Fruit fly (Drosophila melanogaster) whole organism, wandering third instar larva: Measurements from ENCODE around the gene CG9297.

Experiments
- CG9705 ChIP-seq: fragments of 200-800 bp; sonication (Bioruptor generic); optimal IDR thresholded peaks from 2 replicates; lab custom pipeline; 2018; ENCODE audit warnings: missing biosample characterization, mild to moderate bottlenecking, missing genetic modification characterization
- Dif ChIP-seq: fragments of 200-275, 200-300 bp; sonication (Bioruptor generic); optimal IDR thresholded peaks from 2 replicates; lab custom pipeline; 2018; ENCODE audit warnings: missing biosample characterization, missing genetic modification characterization; ENCODE audit not compliant: partially characterized antibody
- Jra ChIP-seq: sonication (Bioruptor generic); optimal IDR thresholded peaks from 2 replicates; lab custom pipeline; 2016; ENCODE audit warnings: missing biosample characterization, missing genetic modification characterization
- Rel ChIP-seq, 2 experiments: fragments of 200-800 bp; sonication (Bioruptor generic) in 1 of 2; optimal IDR thresholded peaks; 2 replicates in 1 of 2; 3 replicates in 1 of 2; lab custom pipeline; 2016 to 2019; ENCODE audit warnings: mild to moderate bottlenecking in 2 of 2, missing biosample characterization in 2 of 2, missing genetic modification characterization in 2 of 2, moderate library complexity in 1 of 2
- Sp1 ChIP-seq: fragments of 200-800 bp; sonication (Bioruptor generic); optimal IDR thresholded peaks from 3 replicates; lab custom pipeline; 2019; ENCODE audit warnings: missing biosample characterization, mild to moderate bottlenecking, missing genetic modification characterization, moderate library complexity
- dl ChIP-seq, 2 experiments: fragments of 175-275, 200-275 bp in 1 of 2; fragments of 200-275 bp in 1 of 2; sonication (Bioruptor generic); optimal IDR thresholded peaks; lab custom pipeline; 2018; ENCODE audit warnings: mild to moderate bottlenecking in 2 of 2, missing biosample characterization in 2 of 2, missing genetic modification characterization in 2 of 2, moderate library complexity in 2 of 2; ENCODE audit not compliant: partially characterized antibody in 2 of 2, insufficient read depth in 1 of 2
- h ChIP-seq: fragments of 200-800 bp; sonication (Bioruptor generic); optimal IDR thresholded peaks from 3 replicates; lab custom pipeline; 2016; ENCODE audit warnings: missing biosample characterization, mild to moderate bottlenecking, missing genetic modification characterization
- lola ChIP-seq: fragments of >200 bp; optimal IDR thresholded peaks from 2 replicates; lab custom pipeline; 2017; ENCODE audit warnings: missing biosample characterization, missing genetic modification characterization
- psq ChIP-seq: fragments of 200-800 bp; sonication (Bioruptor generic); optimal IDR thresholded peaks from 3 replicates; lab custom pipeline; 2017; ENCODE audit warnings: missing biosample characterization, mild to moderate bottlenecking, missing genetic modification characterization, moderate library complexity
- sage ChIP-seq: fragments of 200-800 bp; sonication (Bioruptor generic); optimal IDR thresholded peaks from 2 replicates; lab custom pipeline; 2016; ENCODE audit warnings: missing biosample characterization, mild to moderate bottlenecking, missing genetic modification characterization

The CG9297 gene

DNA sequence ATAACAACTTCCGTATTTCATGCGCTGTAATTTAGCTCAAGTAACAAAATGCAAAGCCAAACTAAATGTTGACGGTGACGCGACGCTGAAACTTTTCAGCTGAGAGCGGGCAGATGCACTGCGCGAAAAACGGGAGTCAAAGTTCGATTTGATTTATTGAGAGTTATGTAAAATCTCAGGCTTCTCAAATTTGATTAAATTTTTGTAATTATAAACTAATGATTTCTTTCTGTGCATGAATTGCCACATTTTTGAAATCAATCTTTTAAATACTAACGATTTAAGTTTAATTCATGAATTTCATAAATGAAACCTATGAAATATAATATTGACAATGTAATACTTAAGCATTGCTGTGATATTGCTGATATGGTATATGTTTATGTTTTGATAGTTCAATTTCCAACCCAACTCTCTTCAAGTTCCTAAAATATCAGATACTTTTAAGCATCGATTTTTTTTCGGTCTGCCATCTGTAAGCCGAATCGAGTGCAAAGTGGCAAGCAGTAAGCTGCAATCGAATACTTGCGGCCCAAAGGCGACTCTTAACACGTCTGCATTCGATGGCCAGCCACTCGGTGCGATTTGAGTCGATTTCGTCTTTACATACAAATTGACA, 51.4 kb downstream of the CG9297 start:
- no peak for TF ChIP-seq Jra
- no peak for TF ChIP-seq h (GFP tag; lab: Kevin White, UChicago)
- no peak for TF ChIP-seq Sp1
- TF ChIP-seq lola (GFP tag; lab: Kevin White, UChicago), result no peak

DNA sequence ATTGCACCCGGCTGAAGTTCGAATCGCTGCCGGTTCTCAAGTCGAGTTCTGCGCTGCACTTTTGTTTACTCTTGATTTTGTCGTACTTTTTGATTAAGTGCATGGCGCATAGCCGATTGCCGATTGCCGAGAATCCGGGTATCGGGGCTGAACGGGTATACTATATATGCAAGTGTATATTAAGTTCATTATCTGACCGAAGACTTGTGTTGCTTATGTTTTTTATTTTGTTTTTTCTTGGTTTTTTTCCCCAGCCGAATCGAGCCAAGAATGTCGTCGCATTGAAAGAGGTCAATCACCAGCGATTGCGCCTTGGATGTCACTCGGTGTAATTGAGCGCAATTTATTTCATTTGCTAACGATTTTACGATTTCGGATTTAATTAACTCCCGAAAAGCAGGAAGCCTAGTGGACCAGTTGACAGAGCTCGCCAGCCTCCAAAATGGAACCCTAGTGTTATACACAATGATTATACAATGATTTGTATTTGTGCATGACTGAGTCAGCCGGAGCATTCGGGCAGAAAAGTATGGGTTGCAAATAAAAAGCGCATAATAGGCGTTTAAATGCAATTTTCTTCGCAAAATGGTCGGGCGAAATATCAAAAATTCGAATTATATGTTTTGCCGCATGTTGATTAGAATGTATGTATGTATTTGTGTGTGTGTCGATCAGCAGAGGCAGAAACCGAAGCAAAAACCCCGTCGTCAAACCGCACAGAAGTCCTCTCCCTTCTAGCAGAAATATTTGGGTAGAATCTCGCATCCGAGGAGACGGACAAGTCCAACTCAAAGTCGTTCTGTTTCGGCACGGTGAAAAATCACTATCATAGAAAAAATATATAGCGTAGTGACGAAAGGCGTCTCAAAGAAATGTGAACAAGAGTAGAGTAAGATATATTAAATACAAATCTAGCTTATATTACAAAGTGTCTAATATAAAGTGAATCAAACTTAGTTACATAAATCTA, 56.9 kb downstream of the CG9297 start, which contains the start of gene Mst87F:
Gene Mst87F (minus strand): TSS at position 56 of the 970 bp plus-strand sequence.
- TF ChIP-seq Dif (GFP tag; lab: Kevin White, UChicago) (no peak), CG9705 (GFP tag; lab: Kevin White, UChicago) (no peak), Jra (no peak), Rel (GFP tag; optimal IDR thresholded peaks at IDR 0.05; lab: Kevin White, UChicago) (no peak), Rel (tag; optimal IDR thresholded peaks at IDR 0.05; lab: Kevin White, UChicago) (peak; percentile 29), Sp1 (no peak), psq (GFP tag; lab: Kevin White, UChicago) (no peak), dl (GFP tag; optimal IDR thresholded peaks at IDR 0.05; lab: Kevin White, UChicago; ENCODE audit: insufficient read depth in 1 of 2, partially characterized antibody in 2 of 2) (no peak), sage (GFP tag; lab: Kevin White, UChicago) (no peak)
